Worm (Caenorhabditis elegans) whole organism, mixed stage, embryonic: ENCODE data around the gene srx-98.

Experiments used
- lin-13 ChIP-seq: fragments of 150-350 bp; optimal IDR thresholded peaks from 2 replicates; lab custom pipeline; 2014; ENCODE audit warnings: missing biosample characterization, missing genetic modification characterization
- nhr-28 ChIP-seq: fragments of 150-350 bp; optimal IDR thresholded peaks from 2 replicates; lab custom pipeline; 2014; ENCODE audit warnings: missing biosample characterization, missing genetic modification characterization

- TF ChIP-seq lin-13 (no peak), nhr-28 (tag; lab: Kevin White, UChicago) (no peak)
Measured at ce11 chrII:3663796-3664195, 7.1 kb downstream of the srx-98 start, which contains the start of gene F19B10.6.
